Fruit fly (Drosophila melanogaster) whole organism, embryonic: Measurements from ENCODE around the gene Ldh.

Experiments used
- Bdp1 ChIP-seq: fragments of 200-800 bp; sonication (Bioruptor generic); optimal IDR thresholded peaks from 3 replicates; lab custom pipeline; 2016; ENCODE audit warnings: missing biosample characterization, missing genetic modification characterization
- Blimp-1 ChIP-seq: fragments of 200-800 bp; sonication (Bioruptor generic); optimal IDR thresholded peaks from 3 replicates; lab custom pipeline; 2018; ENCODE audit warnings: missing biosample characterization, missing genetic modification characterization, mild to moderate bottlenecking, moderate library complexity, missing genetic modification reagents
- C15 ChIP-seq: fragments of 200-800 bp; sonication (Bioruptor generic); IDR thresholded peaks from 3 replicates; pipeline ENCODE4 v1.3.6; 2022; ENCODE audit warnings: missing biosample characterization, missing genetic modification characterization
- CG11456 ChIP-seq: fragments of 200-800 bp; sonication (Bioruptor generic); IDR thresholded peaks from 3 replicates; pipeline ENCODE4 v1.3.6; 2022; ENCODE audit warnings: missing biosample characterization, missing genetic modification characterization
- CG13296 ChIP-seq: fragments of 200-800 bp; sonication (Bioruptor generic); optimal IDR thresholded peaks from 3 replicates; lab custom pipeline; 2018; ENCODE audit warnings: missing biosample characterization, mild to moderate bottlenecking, missing genetic modification characterization
- CG13894 ChIP-seq: fragments of 200-800 bp; sonication (Bioruptor generic); optimal IDR thresholded peaks from 3 replicates; lab custom pipeline; 2018; ENCODE audit warnings: missing biosample characterization, mild to moderate bottlenecking, missing genetic modification characterization, moderate library complexity
- CG17328 ChIP-seq: fragments of 200-800 bp; sonication (Bioruptor generic); IDR thresholded peaks from 2 replicates; pipeline ENCODE4 v1.3.6; 2022; ENCODE audit warnings: missing biosample characterization, missing genetic modification characterization
- CG17829 ChIP-seq: fragments of 200-800 bp; optimal IDR thresholded peaks from 2 replicates; lab custom pipeline; 2019; ENCODE audit warnings: missing biosample characterization, mild to moderate bottlenecking, missing genetic modification characterization, moderate library complexity
- CG1832 ChIP-seq: fragments of 200-800 bp; sonication (Bioruptor generic); optimal IDR thresholded peaks from 2 replicates; lab custom pipeline; 2017; ENCODE audit warnings: missing biosample characterization, mild to moderate bottlenecking, missing genetic modification characterization, inconsistent platforms
- CG2889 ChIP-seq: fragments of 200-800 bp; sonication (Bioruptor generic); IDR thresholded peaks from 3 replicates; pipeline ENCODE4 v1.3.6; 2022; ENCODE audit warnings: missing biosample characterization, missing genetic modification characterization
- CG4282 ChIP-seq: fragments of 200-800 bp; sonication (Bioruptor generic); optimal IDR thresholded peaks from 2 replicates; lab custom pipeline; 2016; ENCODE audit warnings: missing biosample characterization, missing genetic modification characterization
- CG5953 ChIP-seq: fragments of 200-800 bp; sonication (Bioruptor generic); IDR thresholded peaks from 2 replicates; pipeline ENCODE4 v1.3.6; 2022; ENCODE audit warnings: missing biosample characterization, missing genetic modification characterization
- CG8478 ChIP-seq: fragments of >200 bp; optimal IDR thresholded peaks from 2 replicates; lab custom pipeline; 2018
- CG9876 ChIP-seq: fragments of 200-800 bp; sonication (Bioruptor generic); optimal IDR thresholded peaks from 2 replicates; lab custom pipeline; 2016; ENCODE audit warnings: missing biosample characterization, missing genetic modification characterization
- CoRest ChIP-seq: fragments of 200-800 bp; sonication (Bioruptor generic); optimal IDR thresholded peaks from 3 replicates; lab custom pipeline; 2018; ENCODE audit warnings: missing biosample characterization, mild to moderate bottlenecking, missing genetic modification characterization, moderate library complexity
- D19B ChIP-seq: fragments of 200-800 bp; sonication (Bioruptor generic); optimal IDR thresholded peaks from 2 replicates; lab custom pipeline; 2017; ENCODE audit warnings: missing biosample characterization, mild to moderate bottlenecking, missing genetic modification characterization
- Hsf ChIP-seq: fragments of 200-800 bp; sonication (Bioruptor generic); optimal IDR thresholded peaks from 3 replicates; lab custom pipeline; 2016; ENCODE audit warnings: missing biosample characterization, missing genetic modification characterization
- Lhr ChIP-seq: fragments of 200-800 bp; sonication (Bioruptor generic); optimal IDR thresholded peaks from 3 replicates; lab custom pipeline; 2017; ENCODE audit warnings: mild to moderate bottlenecking, missing biosample characterization, missing genetic modification reagents, missing genetic modification characterization
- Myb ChIP-seq: fragments of 200-800 bp; sonication (Bioruptor generic); optimal IDR thresholded peaks from 2 replicates; lab custom pipeline; 2016; ENCODE audit warnings: missing biosample characterization, missing genetic modification characterization
- NC2β ChIP-seq: fragments of 200-800 bp; sonication (Bioruptor generic); optimal IDR thresholded peaks from 2 replicates; lab custom pipeline; 2016; ENCODE audit warnings: missing biosample characterization, missing genetic modification characterization
- Nf-YB ChIP-seq: fragments of 200-800 bp; sonication (Bioruptor generic); optimal IDR thresholded peaks from 3 replicates; lab custom pipeline; 2019; ENCODE audit warnings: missing biosample characterization, mild to moderate bottlenecking, missing genetic modification characterization, moderate library complexity
- Poxn ChIP-seq: fragments of 200-800 bp; sonication (Bioruptor generic); IDR thresholded peaks from 2 replicates; pipeline ENCODE4 v1.3.6; 2022; ENCODE audit warnings: missing biosample characterization, missing genetic modification characterization
- Xbp1 ChIP-seq: fragments of 200-800 bp; sonication (Bioruptor generic); optimal IDR thresholded peaks from 3 replicates; lab custom pipeline; 2016; ENCODE audit warnings: missing biosample characterization, mild to moderate bottlenecking, missing genetic modification characterization
- br ChIP-seq: fragments of >200 bp; optimal IDR thresholded peaks from 2 replicates; lab custom pipeline; 2017
- cad ChIP-seq: fragments of >200 bp; optimal IDR thresholded peaks from 2 replicates; lab custom pipeline; 2017; ENCODE audit warnings: missing biosample characterization, missing genetic modification characterization
- cg ChIP-seq: fragments of 200-800 bp; sonication (Bioruptor generic); optimal IDR thresholded peaks from 3 replicates; lab custom pipeline; 2019; ENCODE audit warnings: missing biosample characterization, mild to moderate bottlenecking, missing genetic modification characterization, moderate library complexity
- chif ChIP-seq, 2 experiments: fragments of 200-800 bp; sonication (Bioruptor generic); optimal IDR thresholded peaks; 3 replicates each; lab custom pipeline; 2016; ENCODE audit warnings: missing biosample characterization in 2 of 2, missing genetic modification characterization in 2 of 2
- chinmo ChIP-seq: fragments of 200-800 bp; sonication (Bioruptor generic); IDR thresholded peaks from 4 replicates; pipeline ENCODE4 v1.3.6; 2022; ENCODE audit warnings: missing biosample characterization, missing genetic modification characterization; ENCODE audit not compliant: partially characterized antibody
- croc ChIP-seq: fragments of 200-800 bp; sonication (Bioruptor generic); conservative IDR thresholded peaks from 3 replicates; pipeline ENCODE4 v1.3.6; 2022; ENCODE audit warnings: missing biosample characterization, missing genetic modification characterization
- da ChIP-seq: fragments of 200-800 bp; sonication (Bioruptor generic); optimal IDR thresholded peaks from 2 replicates; lab custom pipeline; 2016; ENCODE audit warnings: missing biosample characterization, missing genetic modification characterization
- grau ChIP-seq: fragments of 200-800 bp; optimal IDR thresholded peaks from 3 replicates; lab custom pipeline; 2019; ENCODE audit warnings: missing biosample characterization, mild to moderate bottlenecking, missing genetic modification characterization, moderate library complexity
- insv ChIP-seq, 2 experiments: fragments of 200-800 bp; sonication (Bioruptor generic); optimal IDR thresholded peaks; 3 replicates each; lab custom pipeline; 2016 to 2018; ENCODE audit warnings: missing biosample characterization in 2 of 2, missing genetic modification characterization in 2 of 2
- jigr1 ChIP-seq: fragments of 200-800 bp; sonication (Bioruptor generic); IDR thresholded peaks from 3 replicates; pipeline ENCODE4 v1.3.6; 2022; ENCODE audit warnings: missing biosample characterization, missing genetic modification characterization
- kay ChIP-seq: fragments of 200-800 bp; sonication (Bioruptor generic); optimal IDR thresholded peaks from 2 replicates; lab custom pipeline; 2016; ENCODE audit warnings: missing biosample characterization, missing genetic modification characterization
- klu ChIP-seq: fragments of 200-800 bp; sonication (Bioruptor generic); IDR thresholded peaks from 2 replicates; pipeline ENCODE4 v1.3.6; 2022; ENCODE audit warnings: missing biosample characterization, missing genetic modification characterization
- knrl ChIP-seq: fragments of 200-800 bp; sonication (Bioruptor generic); IDR thresholded peaks from 3 replicates; pipeline ENCODE4 v1.3.6; 2022; ENCODE audit warnings: missing biosample characterization, missing genetic modification characterization; ENCODE audit not compliant: partially characterized antibody
- mirr ChIP-seq: fragments of 200-800 bp; sonication (Bioruptor generic); optimal IDR thresholded peaks from 3 replicates; lab custom pipeline; 2018; ENCODE audit warnings: missing biosample characterization, mild to moderate bottlenecking, missing genetic modification characterization
- nerfin-2 ChIP-seq: fragments of 200-800 bp; sonication (Bioruptor generic); IDR thresholded peaks from 2 replicates; pipeline ENCODE4 v1.3.6; 2022; ENCODE audit warnings: missing biosample characterization, missing genetic modification characterization; ENCODE audit not compliant: partially characterized antibody
- pan ChIP-seq, 4 experiments: fragments of >200 bp in 3 of 4; fragments of 200-800 bp in 1 of 4; sonication (Bioruptor generic) in 1 of 4; optimal IDR thresholded peaks in 3 of 4; IDR thresholded peaks in 1 of 4; 2 replicates each; pipeline versions ENCODE4 v1.3.6 to Lab custom; 2017 to 2022; ENCODE audit warnings: missing biosample characterization in 2 of 4, missing genetic modification characterization in 2 of 4, mixed read lengths in 1 of 4
- pho ChIP-seq: fragments of 200-800 bp; sonication (Bioruptor generic); optimal IDR thresholded peaks from 2 replicates; lab custom pipeline; 2016; ENCODE audit warnings: missing biosample characterization, missing genetic modification characterization
- psq ChIP-seq: fragments of 200-800 bp; sonication (Bioruptor generic); optimal IDR thresholded peaks from 2 replicates; lab custom pipeline; 2017; ENCODE audit warnings: missing biosample characterization, missing genetic modification characterization
- row ChIP-seq: fragments of 200-800 bp; sonication (Bioruptor generic); IDR thresholded peaks from 3 replicates; pipeline ENCODE4 v1.3.6; 2022; ENCODE audit warnings: missing biosample characterization, missing genetic modification characterization
- sim ChIP-seq: fragments of 200-800 bp; sonication (Bioruptor generic); IDR thresholded peaks from 2 replicates; pipeline ENCODE4 v1.3.6; 2022; ENCODE audit warnings: missing biosample characterization, missing genetic modification characterization
- so ChIP-seq: fragments of 200-800 bp; sonication (Bioruptor generic); IDR thresholded peaks from 3 replicates; pipeline ENCODE4 v1.3.6; 2022; ENCODE audit warnings: missing biosample characterization, missing genetic modification characterization
- stc ChIP-seq: fragments of 200-800 bp; sonication (Bioruptor generic); IDR thresholded peaks from 2 replicates; pipeline ENCODE4 v1.3.6; 2022; ENCODE audit warnings: missing biosample characterization, missing genetic modification characterization
- tio ChIP-seq: fragments of 200-800 bp; sonication (Bioruptor generic); optimal IDR thresholded peaks from 2 replicates; lab custom pipeline; 2017; ENCODE audit warnings: missing biosample characterization, missing genetic modification characterization, inconsistent platforms
- tna ChIP-seq: fragments of 200-800 bp; sonication (Bioruptor generic); IDR thresholded peaks from 2 replicates; pipeline ENCODE4 v1.3.6; 2022; ENCODE audit warnings: missing biosample characterization, missing genetic modification characterization; ENCODE audit not compliant: partially characterized antibody
- ttk ChIP-seq: fragments of 200-800 bp; sonication (Bioruptor generic); IDR thresholded peaks from 2 replicates; pipeline ENCODE4 v2.1.2; 2022; ENCODE audit warnings: missing biosample characterization, missing genetic modification characterization
- unpg ChIP-seq: fragments of 200-800 bp; sonication (Bioruptor generic); optimal IDR thresholded peaks from 3 replicates; lab custom pipeline; 2018; ENCODE audit warnings: missing biosample characterization, mild to moderate bottlenecking, missing genetic modification characterization, moderate library complexity
- zfh1 ChIP-seq: fragments of 200-800 bp; sonication (Bioruptor generic); IDR thresholded peaks from 3 replicates; pipeline ENCODE4 v1.3.6; 2022; ENCODE audit warnings: missing biosample characterization, missing genetic modification characterization

Gene Ldh

DNA sequence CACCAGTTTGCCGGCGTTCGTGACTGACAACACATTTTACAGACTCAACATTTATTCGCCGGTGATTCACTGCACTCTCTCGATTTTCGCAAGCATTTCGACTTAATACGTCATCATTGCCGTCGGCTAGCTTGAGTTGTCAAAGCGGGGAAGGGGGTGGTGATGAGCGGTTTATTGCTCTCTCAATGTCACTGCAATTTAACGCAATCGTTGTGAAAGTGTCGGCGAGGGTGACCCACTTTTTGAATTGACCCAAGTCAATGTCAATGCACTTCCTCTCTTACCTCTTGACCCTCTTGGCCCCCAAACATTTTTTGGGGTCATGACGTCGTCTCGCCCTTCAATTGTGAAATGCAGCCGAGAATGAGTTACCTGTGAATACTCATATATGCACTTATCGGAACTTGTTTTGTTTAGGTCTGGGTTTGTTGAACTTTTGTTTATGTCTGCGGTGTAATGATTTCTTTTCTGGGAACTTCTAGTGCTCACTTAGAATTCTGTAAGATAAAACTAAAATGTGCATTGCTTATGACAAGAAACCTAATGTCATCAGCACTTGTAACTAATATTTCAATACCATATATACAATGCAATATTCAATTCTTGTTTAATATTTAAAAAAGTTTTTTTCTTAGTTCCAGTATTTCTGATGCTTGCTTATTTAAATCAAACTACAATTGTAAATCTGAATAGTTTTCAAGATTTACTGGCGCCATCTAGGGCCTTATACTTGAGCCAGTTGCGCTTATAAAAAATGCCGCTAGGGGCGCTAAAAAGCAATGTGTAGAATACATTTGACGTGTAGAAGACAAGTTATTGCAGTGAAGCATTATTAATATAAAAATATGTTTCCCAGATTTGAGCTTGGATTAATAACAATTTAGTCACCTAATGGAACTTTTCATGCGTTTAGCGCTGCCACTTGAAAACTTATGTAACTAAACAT is 1.7 kb upstream of the Ldh start (continued):
- no peak for TF ChIP-seq stc (GFP tag; lab: Robert Waterston, UW)
- peak; percentile 25; the same call in 1 of the 3 replicates for TF ChIP-seq row
- TF ChIP-seq kay (GFP tag; lab: Kevin White, UChicago): no peak
- TF ChIP-seq cg (GFP tag; lab: Kevin White, UChicago): no peak
- peak; percentile 91 for TF ChIP-seq CG11456
- no peak for TF ChIP-seq tna
- no peak for TF ChIP-seq CG13296
- no peak for TF ChIP-seq CG8478 (lab: Kevin White, UChicago)
- peak; percentile 46 for TF ChIP-seq Lhr
- TF ChIP-seq croc (GFP tag; lab: Robert Waterston, UW): no peak
- TF ChIP-seq pan (optimal IDR thresholded peaks at IDR 0.05; lab: Kevin White, UChicago): no peak
- no peak for TF ChIP-seq pan (GFP tag; optimal IDR thresholded peaks at IDR 0.05 in 1 of 2, IDR thresholded peaks at IDR 0.05 in 1 of 2)
- TF ChIP-seq psq: no peak
- no peak for TF ChIP-seq klu (GFP tag; lab: Robert Waterston, UW)
- peak; percentile 79 for TF ChIP-seq Xbp1
- peak; percentile 54; the same call in 1 of the 3 replicates for TF ChIP-seq knrl (GFP tag; lab: Robert Waterston, UW)
- TF ChIP-seq Hsf (GFP tag; lab: Kevin White, UChicago): peak; percentile 66
- peak; percentile 41 for TF ChIP-seq NC2β
- TF ChIP-seq CG17829 (tag; lab: Kevin White, UChicago): peak; percentile 69
- TF ChIP-seq CoRest (tag; lab: Kevin White, UChicago): peak; percentile 62
- peak in 1 of 2 experiments; percentile 7 for TF ChIP-seq insv (GFP tag; optimal IDR thresholded peaks at IDR 0.05; lab: Kevin White, UChicago)
- no peak for TF ChIP-seq sim (GFP tag; lab: Robert Waterston, UW)
- TF ChIP-seq br (lab: Kevin White, UChicago): no peak
- TF ChIP-seq CG17328 (GFP tag; lab: Robert Waterston, UW): no peak
- TF ChIP-seq Poxn (GFP tag; lab: Robert Waterston, UW): no peak
- no peak for TF ChIP-seq mirr (GFP tag; lab: Kevin White, UChicago)
- TF ChIP-seq chif (GFP tag; optimal IDR thresholded peaks at IDR 0.05; lab: Kevin White, UChicago): peak; percentile 3 to 63
- no peak for TF ChIP-seq so
- TF ChIP-seq unpg (GFP tag; lab: Kevin White, UChicago): peak; percentile 41
- TF ChIP-seq Myb (GFP tag; lab: Kevin White, UChicago): peak; percentile 13
- no peak for TF ChIP-seq Bdp1 (GFP tag; lab: Kevin White, UChicago)
- no peak for TF ChIP-seq CG5953 (GFP tag; lab: Robert Waterston, UW)
- no peak for TF ChIP-seq ttk (GFP tag; lab: Robert Waterston, UW)
- no peak for TF ChIP-seq CG4282 (GFP tag; lab: Kevin White, UChicago)
- TF ChIP-seq zfh1 (GFP tag; lab: Robert Waterston, UW): no peak
- no peak for TF ChIP-seq jigr1
- peak; percentile 22 for TF ChIP-seq Blimp-1
- no peak for TF ChIP-seq Nf-YB
- no peak for TF ChIP-seq D19B
- TF ChIP-seq CG9876 (GFP tag; lab: Kevin White, UChicago): peak; percentile 55
- TF ChIP-seq grau (tag; lab: Kevin White, UChicago): peak; percentile 66
- no peak for TF ChIP-seq chinmo (GFP tag; lab: Robert Waterston, UW)
- TF ChIP-seq C15 (GFP tag; lab: Robert Waterston, UW): no peak
- no peak for TF ChIP-seq da (GFP tag; lab: Kevin White, UChicago)
- TF ChIP-seq pho (GFP tag; lab: Kevin White, UChicago): no peak
- no peak for TF ChIP-seq CG1832 (GFP tag; lab: Kevin White, UChicago)
- no peak for TF ChIP-seq tio
- TF ChIP-seq CG2889 (GFP tag; lab: Robert Waterston, UW): no peak
- TF ChIP-seq nerfin-2: no peak
- TF ChIP-seq CG13894 (tag; lab: Kevin White, UChicago): no peak
- no peak for TF ChIP-seq cad (GFP tag; lab: Kevin White, UChicago)
